Fruit fly (Drosophila melanogaster): ENCODE results near the gene SCaMC.

Gene SCaMC

DNA sequence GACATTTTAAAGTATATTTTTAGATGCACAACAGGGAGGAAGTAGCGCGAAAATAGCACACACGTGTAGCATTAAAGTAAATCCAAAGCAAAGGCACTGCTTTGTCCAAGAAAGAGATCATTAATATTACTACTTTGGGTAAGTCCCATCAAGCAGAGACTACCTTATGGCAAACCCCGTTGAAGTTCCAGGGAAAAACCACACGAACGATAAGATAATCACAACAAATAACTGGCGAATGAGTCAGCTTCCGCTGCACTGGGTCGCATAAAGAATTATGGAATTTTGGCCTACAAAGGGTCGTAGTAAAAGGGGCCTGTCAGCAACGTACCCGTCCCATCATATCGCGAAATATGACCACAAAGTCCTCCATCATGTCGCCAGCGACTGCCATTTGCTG, 6.9 kb downstream of the SCaMC start:
- TF ChIP-seq Vsx2 (GFP tag; optimal IDR thresholded peaks at IDR 0.05; ENCODE audit: partially characterized antibody) (no peak), Hr83 (GFP tag; optimal IDR thresholded peaks at IDR 0.05; ENCODE audit: poor library complexity, severe bottlenecking) (peak; percentile 6), Myc (optimal IDR thresholded peaks at IDR 0.05) (no peak), sv (GFP tag; optimal IDR thresholded peaks at IDR 0.05) (no peak), br (GFP tag; optimal IDR thresholded peaks at IDR 0.05) (no peak), jim (GFP tag; optimal IDR thresholded peaks at IDR 0.05) (no peak), GATAd (GFP tag; optimal IDR thresholded peaks at IDR 0.05) (no peak), CrebA (GFP tag; optimal IDR thresholded peaks at IDR 0.05; ENCODE audit: borderline replicate concordance) (no peak), tai (GFP tag; optimal IDR thresholded peaks at IDR 0.05) (no peak), rgr (GFP tag; optimal IDR thresholded peaks at IDR 0.05) (no peak), dl (GFP tag; optimal IDR thresholded peaks at IDR 0.05; ENCODE audit: insufficient read depth in 1 of 2, partially characterized antibody in 2 of 2) (peak in 1 of 2 experiments; percentile 36), h (GFP tag; optimal IDR thresholded peaks at IDR 0.05) (no peak), brk (GFP tag; optimal IDR thresholded peaks at IDR 0.05) (no peak), Rel (GFP tag; optimal IDR thresholded peaks at IDR 0.05) (no peak), Rel (tag; optimal IDR thresholded peaks at IDR 0.05) (peak; percentile 94)

DNA sequence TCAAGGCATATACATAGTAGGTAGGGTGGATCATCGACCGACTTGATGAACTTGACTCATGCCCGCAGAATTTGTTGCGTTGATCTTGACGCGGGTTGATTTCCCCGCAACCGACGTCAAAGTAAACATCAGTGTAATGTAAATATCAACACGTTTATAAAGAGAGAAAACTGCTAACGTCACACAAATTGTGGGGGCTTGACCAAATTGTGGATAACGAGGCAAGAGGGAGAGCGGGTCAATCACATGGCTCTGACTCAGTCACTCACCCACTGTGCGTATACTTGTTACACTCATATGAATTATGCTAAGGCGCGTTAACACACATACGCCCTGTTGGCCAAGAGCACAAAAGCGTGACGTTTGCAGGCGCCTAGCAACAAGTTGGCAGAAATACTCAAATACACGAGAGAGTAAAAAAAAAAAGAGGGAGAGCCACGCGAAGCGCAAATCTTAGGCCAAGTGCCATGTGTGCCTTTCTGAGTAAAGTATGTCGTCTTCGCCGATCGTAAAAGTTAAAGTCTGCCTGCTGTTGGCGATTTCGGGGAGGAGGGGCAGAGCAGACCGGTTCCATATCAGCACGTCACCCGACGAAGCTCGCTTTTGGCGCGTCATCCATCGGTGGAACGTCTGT, 7.5 kb downstream of the SCaMC start:
- TF ChIP-seq Myc (optimal IDR thresholded peaks at IDR 0.05) (no peak), Jra (GFP tag; optimal IDR thresholded peaks at IDR 0.05) (peak; percentile 91), Dif (GFP tag; optimal IDR thresholded peaks at IDR 0.05; ENCODE audit: partially characterized antibody) (peak; percentile 74), Rel (GFP tag; optimal IDR thresholded peaks at IDR 0.05) (no peak), Rel (tag; optimal IDR thresholded peaks at IDR 0.05) (peak; percentile 58), rgr (GFP tag; optimal IDR thresholded peaks at IDR 0.05) (peak; percentile 87), ey (GFP tag; optimal IDR thresholded peaks at IDR 0.05) (peak; percentile 72), br (GFP tag; optimal IDR thresholded peaks at IDR 0.05) (peak; percentile 82), h (GFP tag; optimal IDR thresholded peaks at IDR 0.05) (peak; percentile 85), sv (GFP tag; optimal IDR thresholded peaks at IDR 0.05) (peak; percentile 82), HLH106 (tag; optimal IDR thresholded peaks at IDR 0.05) (peak; percentile 39), dl (GFP tag; optimal IDR thresholded peaks at IDR 0.05; ENCODE audit: insufficient read depth in 1 of 2, partially characterized antibody in 2 of 2) (peak; percentile 36 to 71), dsf (GFP tag; optimal IDR thresholded peaks at IDR 0.05; ENCODE audit: borderline replicate concordance) (peak; percentile 63), usp (GFP tag; optimal IDR thresholded peaks at IDR 0.05) (no peak), Sp1 (GFP tag; optimal IDR thresholded peaks at IDR 0.05) (peak; percentile 73), lola (GFP tag; optimal IDR thresholded peaks at IDR 0.05) (no peak), N (GFP tag; optimal IDR thresholded peaks at IDR 0.05) (no peak), brk (GFP tag; optimal IDR thresholded peaks at IDR 0.05) (no peak), jim (GFP tag; optimal IDR thresholded peaks at IDR 0.05) (peak; percentile 83), sage (GFP tag; optimal IDR thresholded peaks at IDR 0.05) (no peak), Hr83 (GFP tag; optimal IDR thresholded peaks at IDR 0.05; ENCODE audit: poor library complexity, severe bottlenecking) (peak; percentile 99), OdsH (GFP tag; optimal IDR thresholded peaks at IDR 0.05) (peak; percentile 83), fru (GFP tag; optimal IDR thresholded peaks at IDR 0.05) (peak; percentile 75), CG32264 (GFP tag; optimal IDR thresholded peaks at IDR 0.05) (peak; percentile 86), Mio (GFP tag; optimal IDR thresholded peaks at IDR 0.05) (no peak), Hr78 (GFP tag; optimal IDR thresholded peaks at IDR 0.05) (no peak), psq (GFP tag; optimal IDR thresholded peaks at IDR 0.05) (peak; percentile 72), woc (GFP tag; optimal IDR thresholded peaks at IDR 0.05) (peak; percentile 1), tai (GFP tag; optimal IDR thresholded peaks at IDR 0.05) (peak; percentile 96), Dfd (GFP tag; optimal IDR thresholded peaks at IDR 0.05) (no peak), dmrt93B (GFP tag; optimal IDR thresholded peaks at IDR 0.05) (peak; percentile 31), pan (optimal IDR thresholded peaks at IDR 0.05) (no peak), foxo (GFP tag; optimal IDR thresholded peaks at IDR 0.05) (peak in 1 of 2 experiments; percentile 74), Abd-B (GFP tag; optimal IDR thresholded peaks at IDR 0.05) (no peak), CG9705 (GFP tag; optimal IDR thresholded peaks at IDR 0.05) (peak; percentile 57), CrebA (GFP tag; optimal IDR thresholded peaks at IDR 0.05; ENCODE audit: borderline replicate concordance) (no peak), GATAd (GFP tag; optimal IDR thresholded peaks at IDR 0.05) (peak; percentile 80), Hnf4 (GFP tag; optimal IDR thresholded peaks at IDR 0.05) (peak; percentile 85), Vsx2 (GFP tag; optimal IDR thresholded peaks at IDR 0.05; ENCODE audit: partially characterized antibody) (peak; percentile 48)
